Fruit fly (Drosophila melanogaster): ENCODE data around the gene CG34456.

Gene CG34456

dm6 chr3L:9360217-9360692 lies 1.7 kb upstream of the CG34456 start, which contains the start of gene Pdxk (continued):
- TF ChIP-seq YL-1 (GFP tag; optimal IDR thresholded peaks at IDR 0.05): peak; percentile 29
- TF ChIP-seq nerfin-2 (GFP tag; IDR thresholded peaks at IDR 0.05; ENCODE audit: partially characterized antibody): no peak
- no peak for TF ChIP-seq CG34224 (GFP tag; IDR thresholded peaks at IDR 0.05; ENCODE audit: partially characterized antibody)
- TF ChIP-seq trem (tag; optimal IDR thresholded peaks at IDR 0.05): no peak
- TF ChIP-seq eyg (GFP tag; optimal IDR thresholded peaks at IDR 0.05): no peak
- TF ChIP-seq vfl (GFP tag; optimal IDR thresholded peaks at IDR 0.05): no peak
- TF ChIP-seq Scr (GFP tag; IDR thresholded peaks at IDR 0.05; ENCODE audit: partially characterized antibody): 0 out of 2 replicates have a peak, but pooled peaks have one; percentile 39
- no peak for TF ChIP-seq fru (optimal IDR thresholded peaks at IDR 0.05)
- TF ChIP-seq CG16779 (GFP tag; IDR thresholded peaks at IDR 0.05): no peak
- no peak for TF ChIP-seq NC2α (GFP tag; optimal IDR thresholded peaks at IDR 0.05)
- no peak for TF ChIP-seq h (optimal IDR thresholded peaks at IDR 0.05)
- peak; percentile 58 for TF ChIP-seq sens (GFP tag)
- TF ChIP-seq ems (GFP tag; optimal IDR thresholded peaks at IDR 0.05): no peak
- TF ChIP-seq Ravus (GFP tag; IDR thresholded peaks at IDR 0.05): no peak
- peak; percentile 26 for TF ChIP-seq CG13894 (tag; optimal IDR thresholded peaks at IDR 0.05)
- no peak for TF ChIP-seq dimm (GFP tag; IDR thresholded peaks at IDR 0.05)
- TF ChIP-seq ap (GFP tag; IDR thresholded peaks at IDR 0.05): no peak
- no peak for TF ChIP-seq ATbp (GFP tag; optimal IDR thresholded peaks at IDR 0.05)
- TF ChIP-seq CG34422 (GFP tag; IDR thresholded peaks at IDR 0.05): peak; percentile 25; the same call in 1 of the 3 replicates
- no peak for TF ChIP-seq ssp (GFP tag; IDR thresholded peaks at IDR 0.05)
- no peak for TF ChIP-seq CG2875 (GFP tag; optimal IDR thresholded peaks at IDR 0.05)
- no peak for TF ChIP-seq CG10462 (GFP tag; optimal IDR thresholded peaks at IDR 0.05)
- peak; percentile 35 for TF ChIP-seq CG2116 (GFP tag; optimal IDR thresholded peaks at IDR 0.05)
- TF ChIP-seq pzg (GFP tag; optimal IDR thresholded peaks at IDR 0.05): peak; percentile 62
- TF ChIP-seq CG10654 (GFP tag; optimal IDR thresholded peaks at IDR 0.05): no peak
- TF ChIP-seq CG15479 (GFP tag; optimal IDR thresholded peaks at IDR 0.05): no peak
- TF ChIP-seq Ets97D (GFP tag; optimal IDR thresholded peaks at IDR 0.05): no peak
- TF ChIP-seq cas (GFP tag; IDR thresholded peaks at IDR 0.05): no peak

dm6 chr3L:9364131-9364530 lies 2.2 kb downstream of the CG34456 start, which contains the start of gene mRRF1:
TSS of gene mRRF1 (plus strand) at chr3L:9364350.
- TF ChIP-seq CG9437 (GFP tag; optimal IDR thresholded peaks at IDR 0.05) (peak; percentile 99), Dp (GFP tag; optimal IDR thresholded peaks at IDR 0.05) (peak; percentile 70), zfh2 (GFP tag; optimal IDR thresholded peaks at IDR 0.05) (no peak), CG10147 (GFP tag; optimal IDR thresholded peaks at IDR 0.05) (no peak), crp (GFP tag; optimal IDR thresholded peaks at IDR 0.05) (peak in 1 of 2 experiments; percentile 80), E2f2 (GFP tag; IDR thresholded peaks at IDR 0.05) (peak; percentile 81), GATAe (GFP tag; conservative IDR thresholded peaks at IDR 0.05) (no peak), CG13287 (GFP tag; IDR thresholded peaks at IDR 0.05; ENCODE audit: partially characterized antibody) (peak; percentile 36; the same call in 1 of the 2 replicates), MTF-1 (GFP tag; optimal IDR thresholded peaks at IDR 0.05; ENCODE audit: borderline replicate concordance) (no peak), gsb-n (tag; optimal IDR thresholded peaks at IDR 0.05) (peak; percentile 9), CG15514 (GFP tag; optimal IDR thresholded peaks at IDR 0.05) (peak; percentile 40), MBD-R2 (GFP tag; IDR thresholded peaks at IDR 0.05) (peak; percentile 41; the same call in 1 of the 2 replicates), CG17359 (tag; optimal IDR thresholded peaks at IDR 0.05) (peak; percentile 76), Pdp1 (GFP tag; optimal IDR thresholded peaks at IDR 0.05) (peak in 1 of 2 experiments; percentile 66), CG34224 (GFP tag; IDR thresholded peaks at IDR 0.05; ENCODE audit: partially characterized antibody) (peak; percentile 35; the same call in 1 of the 3 replicates), H15 (GFP tag; IDR thresholded peaks at IDR 0.05) (no peak)

All from whole organism, embryonic.